Fruit fly (Drosophila melanogaster) whole organism, embryonic: ENCODE measurements around the gene CG10492.

Experiments used
- Atf3 ChIP-seq: fragments of 200-800 bp; sonication (Bioruptor generic); optimal IDR thresholded peaks from 3 replicates; lab custom pipeline; 2016; ENCODE audit warnings: missing biosample characterization, missing genetic modification characterization
- Atf6 ChIP-seq: fragments of 200-800 bp; sonication (Bioruptor generic); IDR thresholded peaks from 2 replicates; pipeline ENCODE4 v1.3.6; 2022; ENCODE audit warnings: missing biosample characterization, missing genetic modification characterization
- B-H2 ChIP-seq: fragments of 200-800 bp; sonication (Bioruptor generic); optimal IDR thresholded peaks from 2 replicates; lab custom pipeline; 2018; ENCODE audit warnings: missing biosample characterization, mild to moderate bottlenecking, missing genetic modification characterization
- BtbVII ChIP-seq: fragments of 200-800 bp; sonication (Bioruptor generic); optimal IDR thresholded peaks from 3 replicates; lab custom pipeline; 2017; ENCODE audit warnings: missing biosample characterization, mild to moderate bottlenecking, missing genetic modification characterization
- CG11093 ChIP-seq: fragments of 200-800 bp; sonication (Bioruptor generic); IDR thresholded peaks from 3 replicates; pipeline ENCODE4 v1.3.6; 2022; ENCODE audit warnings: missing biosample characterization, missing genetic modification characterization
- CG11504 ChIP-seq: fragments of 200-800 bp; sonication (Bioruptor generic); optimal IDR thresholded peaks from 3 replicates; lab custom pipeline; 2019; ENCODE audit warnings: missing biosample characterization, mild to moderate bottlenecking, missing genetic modification characterization, moderate library complexity
- CG12659 ChIP-seq: fragments of 200-800 bp; sonication (Bioruptor generic); optimal IDR thresholded peaks from 3 replicates; lab custom pipeline; 2017; ENCODE audit warnings: mild to moderate bottlenecking, missing biosample characterization, missing genetic modification reagents, missing genetic modification characterization
- CG13287 ChIP-seq: fragments of 200-800 bp; sonication (Bioruptor generic); IDR thresholded peaks from 2 replicates; pipeline ENCODE4 v1.3.6; 2022; ENCODE audit warnings: missing biosample characterization, missing genetic modification characterization; ENCODE audit not compliant: partially characterized antibody
- CG13296 ChIP-seq: fragments of 200-800 bp; sonication (Bioruptor generic); optimal IDR thresholded peaks from 3 replicates; lab custom pipeline; 2018; ENCODE audit warnings: missing biosample characterization, mild to moderate bottlenecking, missing genetic modification characterization
- CG13894 ChIP-seq: fragments of 200-800 bp; sonication (Bioruptor generic); optimal IDR thresholded peaks from 3 replicates; lab custom pipeline; 2018; ENCODE audit warnings: missing biosample characterization, mild to moderate bottlenecking, missing genetic modification characterization, moderate library complexity
- CG14710 ChIP-seq: fragments of 200-800 bp; sonication (Bioruptor generic); optimal IDR thresholded peaks from 3 replicates; lab custom pipeline; 2019; ENCODE audit warnings: missing biosample characterization, mild to moderate bottlenecking, missing genetic modification characterization, moderate library complexity
- CG15601 ChIP-seq: fragments of 200-800 bp; sonication (Bioruptor generic); optimal IDR thresholded peaks from 3 replicates; lab custom pipeline; 2019; ENCODE audit warnings: missing biosample characterization, mild to moderate bottlenecking, missing genetic modification characterization, moderate library complexity
- CG1647 ChIP-seq: fragments of 200-800 bp; sonication (Bioruptor generic); optimal IDR thresholded peaks from 3 replicates; lab custom pipeline; 2016; ENCODE audit warnings: missing biosample characterization, missing genetic modification characterization
- CG18619 ChIP-seq: fragments of 200-800 bp; sonication (Bioruptor generic); optimal IDR thresholded peaks from 3 replicates; lab custom pipeline; 2017; ENCODE audit warnings: missing biosample characterization, mild to moderate bottlenecking, missing genetic modification characterization
- CG2116 ChIP-seq: fragments of 200-800 bp; sonication (Bioruptor generic); optimal IDR thresholded peaks from 3 replicates; lab custom pipeline; 2018; ENCODE audit warnings: missing biosample characterization, mild to moderate bottlenecking, missing genetic modification characterization
- CG2120 ChIP-seq: fragments of 200-800 bp; sonication (Bioruptor generic); optimal IDR thresholded peaks from 3 replicates; lab custom pipeline; 2016; ENCODE audit warnings: missing biosample characterization, missing genetic modification characterization
- CG2129 ChIP-seq: fragments of 200-800 bp; sonication (Bioruptor generic); IDR thresholded peaks from 2 replicates; pipeline ENCODE4 v1.3.6; 2022; ENCODE audit warnings: missing biosample characterization, missing genetic modification characterization; ENCODE audit not compliant: partially characterized antibody
- CG30020 ChIP-seq: fragments of 200-800 bp; optimal IDR thresholded peaks from 2 replicates; lab custom pipeline; 2019; ENCODE audit warnings: missing biosample characterization, mild to moderate bottlenecking, missing genetic modification characterization, moderate library complexity
- CG33213 ChIP-seq: fragments of 200-800 bp; sonication (Bioruptor generic); optimal IDR thresholded peaks from 3 replicates; lab custom pipeline; 2016; ENCODE audit warnings: missing biosample characterization, missing genetic modification characterization
- CG4617 ChIP-seq: fragments of 200-800 bp; sonication (Bioruptor generic); optimal IDR thresholded peaks from 3 replicates; lab custom pipeline; 2016; ENCODE audit warnings: missing biosample characterization, missing genetic modification characterization, borderline replicate concordance
- CG6683 ChIP-seq: fragments of 200-800 bp; sonication (Bioruptor generic); optimal IDR thresholded peaks from 2 replicates; lab custom pipeline; 2017; ENCODE audit warnings: missing biosample characterization, mild to moderate bottlenecking, missing genetic modification characterization, missing genetic modification reagents
- CG6791 ChIP-seq: fragments of 200-800 bp; sonication (Bioruptor generic); IDR thresholded peaks from 3 replicates; pipeline ENCODE4 v1.3.6; 2022; ENCODE audit warnings: missing biosample characterization, missing genetic modification characterization; ENCODE audit not compliant: partially characterized antibody
- CG6854 ChIP-seq: fragments of 200-800 bp; sonication (Bioruptor generic); optimal IDR thresholded peaks from 3 replicates; lab custom pipeline; 2017; ENCODE audit warnings: missing biosample characterization, mild to moderate bottlenecking, missing genetic modification characterization
- CG7556 ChIP-seq: fragments of 200-800 bp; sonication (Bioruptor generic); optimal IDR thresholded peaks from 2 replicates; lab custom pipeline; 2017; ENCODE audit warnings: missing biosample characterization, mild to moderate bottlenecking, missing genetic modification characterization
- CG8765 ChIP-seq: fragments of 200-800 bp; sonication (Bioruptor generic); IDR thresholded peaks from 2 replicates; pipeline ENCODE4 v1.3.6; 2022; ENCODE audit warnings: missing biosample characterization, missing genetic modification characterization
- Dip2 ChIP-seq: fragments of 200-800 bp; sonication (Bioruptor generic); IDR thresholded peaks from 2 replicates; pipeline ENCODE4 v1.3.6; 2022; ENCODE audit warnings: missing biosample characterization, missing genetic modification characterization
- Doc2 ChIP-seq: fragments of 200-800 bp; sonication (Bioruptor generic); IDR thresholded peaks from 2 replicates; pipeline ENCODE4 v1.3.6; 2022; ENCODE audit warnings: missing biosample characterization, missing genetic modification characterization
- Elba2 ChIP-seq: fragments of 200-800 bp; sonication (Bioruptor generic); optimal IDR thresholded peaks from 3 replicates; lab custom pipeline; 2016; ENCODE audit warnings: missing biosample characterization, missing genetic modification characterization
- Ets65A ChIP-seq: fragments of 200-800 bp; sonication (Bioruptor generic); peaks from one replicate; lab custom pipeline; 2016; ENCODE audit warnings: missing biosample characterization, missing genetic modification characterization
- Hey ChIP-seq: fragments of 200-800 bp; sonication (Bioruptor generic); optimal IDR thresholded peaks from 3 replicates; lab custom pipeline; 2018; ENCODE audit warnings: missing biosample characterization, mild to moderate bottlenecking, missing genetic modification characterization
- Pdp1 ChIP-seq, 2 experiments: fragments of 200-800 bp; sonication (Bioruptor generic); optimal IDR thresholded peaks; 3 replicates each; lab custom pipeline; 2016; ENCODE audit warnings: missing biosample characterization in 2 of 2, missing genetic modification characterization in 2 of 2, mild to moderate bottlenecking in 1 of 2, moderate library complexity in 1 of 2
- Ptx1 ChIP-seq: fragments of 200-800 bp; sonication (Bioruptor generic); IDR thresholded peaks from 2 replicates; pipeline ENCODE4 v1.3.6; 2022; ENCODE audit warnings: missing biosample characterization, missing genetic modification characterization
- Sry-δ ChIP-seq: fragments of 200-800 bp; sonication (Bioruptor generic); optimal IDR thresholded peaks from 2 replicates; lab custom pipeline; 2016; ENCODE audit warnings: missing biosample characterization, missing genetic modification characterization
- Tbp ChIP-seq: fragments of >200 bp; optimal IDR thresholded peaks from 2 replicates; lab custom pipeline; 2018; ENCODE audit warnings: missing biosample characterization, missing genetic modification characterization
- bab2 ChIP-seq: fragments of 200-800 bp; sonication (Bioruptor generic); optimal IDR thresholded peaks from 2 replicates; lab custom pipeline; 2016; ENCODE audit warnings: missing biosample characterization, missing genetic modification characterization
- bigmax ChIP-seq: fragments of 200-800 bp; sonication (Bioruptor generic); optimal IDR thresholded peaks from 2 replicates; lab custom pipeline; 2018; ENCODE audit warnings: missing biosample characterization, mild to moderate bottlenecking, missing genetic modification characterization
- ci ChIP-seq: fragments of 200-800 bp; sonication (Bioruptor generic); IDR thresholded peaks from 3 replicates; pipeline ENCODE4 v1.3.6; 2022; ENCODE audit warnings: missing biosample characterization, missing genetic modification characterization
- fru ChIP-seq: fragments of >200 bp; optimal IDR thresholded peaks from 2 replicates; lab custom pipeline; 2017
- gfzf ChIP-seq: fragments of 200-800 bp; sonication (Bioruptor generic); optimal IDR thresholded peaks from 2 replicates; lab custom pipeline; 2016; ENCODE audit warnings: missing biosample characterization, mild to moderate bottlenecking, missing genetic modification characterization, moderate library complexity
- gro ChIP-seq: fragments of 200-800 bp; sonication (Bioruptor generic); optimal IDR thresholded peaks from 2 replicates; lab custom pipeline; 2016; ENCODE audit warnings: missing biosample characterization, missing genetic modification characterization
- her ChIP-seq: fragments of 200-800 bp; sonication (Bioruptor generic); optimal IDR thresholded peaks from 2 replicates; lab custom pipeline; 2016; ENCODE audit warnings: missing biosample characterization, missing genetic modification characterization
- inv ChIP-seq: fragments of 200-800 bp; sonication (Bioruptor generic); IDR thresholded peaks from 2 replicates; pipeline ENCODE4 v1.3.6; 2022; ENCODE audit warnings: missing biosample characterization, missing genetic modification characterization; ENCODE audit not compliant: partially characterized antibody
- mam ChIP-seq: fragments of 200-800 bp; sonication (Bioruptor generic); optimal IDR thresholded peaks from 3 replicates; lab custom pipeline; 2016; ENCODE audit warnings: missing biosample characterization, missing genetic modification characterization
- pan ChIP-seq, 4 experiments: fragments of >200 bp in 3 of 4; fragments of 200-800 bp in 1 of 4; sonication (Bioruptor generic) in 1 of 4; optimal IDR thresholded peaks in 3 of 4; IDR thresholded peaks in 1 of 4; 2 replicates each; pipeline versions ENCODE4 v1.3.6 to Lab custom; 2017 to 2022; ENCODE audit warnings: missing biosample characterization in 2 of 4, missing genetic modification characterization in 2 of 4, mixed read lengths in 1 of 4
- psq ChIP-seq: fragments of 200-800 bp; sonication (Bioruptor generic); optimal IDR thresholded peaks from 2 replicates; lab custom pipeline; 2017; ENCODE audit warnings: missing biosample characterization, missing genetic modification characterization
- pum ChIP-seq: fragments of 200-800 bp; sonication (Bioruptor generic); optimal IDR thresholded peaks from 2 replicates; lab custom pipeline; 2016; ENCODE audit warnings: missing biosample characterization, missing genetic modification characterization
- sens ChIP-seq: fragments of 200-800 bp; sonication (Bioruptor generic); peaks from one replicate; lab custom pipeline; 2016; ENCODE audit warnings: missing biosample characterization, missing genetic modification characterization
- tgo ChIP-seq: fragments of 200-800 bp; sonication (Bioruptor generic); IDR thresholded peaks from 3 replicates; pipeline ENCODE4 v1.3.6; 2022; ENCODE audit warnings: missing biosample characterization, missing genetic modification characterization
- toy ChIP-seq: fragments of 200-800 bp; sonication (Bioruptor generic); IDR thresholded peaks from 2 replicates; pipeline ENCODE4 v1.3.6; 2022; ENCODE audit warnings: missing biosample characterization, missing genetic modification characterization
- zen2 ChIP-seq: fragments of 200-800 bp; sonication (Bioruptor generic); IDR thresholded peaks from 3 replicates; pipeline ENCODE4 v1.3.6; 2022; ENCODE audit warnings: missing biosample characterization, missing genetic modification characterization; ENCODE audit not compliant: partially characterized antibody

The CG10492 gene

dm6 chr2L:19034213-19034929 lies 19.5 kb upstream of the CG10492 start, which contains the start of the genes mib2 and CG31800 (continued):
- no peak for TF ChIP-seq Elba2 (GFP tag; lab: Kevin White, UChicago)
- TF ChIP-seq CG15601 (tag; lab: Kevin White, UChicago): no peak
- peak; percentile 22 for TF ChIP-seq gfzf (GFP tag; lab: Kevin White, UChicago)
- no peak for TF ChIP-seq bigmax (GFP tag; lab: Kevin White, UChicago)
- peak; percentile 40 for TF ChIP-seq CG12659 (GFP tag; lab: Kevin White, UChicago)
- TF ChIP-seq Tbp (GFP tag; lab: Kevin White, UChicago): no peak
- TF ChIP-seq CG13287: peak; percentile 78
- no peak for TF ChIP-seq mam
- peak; percentile 81; the same call in 2 of the 3 replicates for TF ChIP-seq zen2 (GFP tag; lab: Robert Waterston, UW)
- TF ChIP-seq CG18619 (GFP tag; lab: Kevin White, UChicago): no peak
- peak; percentile 93 for TF ChIP-seq Sry-δ
- no peak for TF ChIP-seq pan (optimal IDR thresholded peaks at IDR 0.05; lab: Kevin White, UChicago)
- TF ChIP-seq pan (GFP tag; optimal IDR thresholded peaks at IDR 0.05 in 1 of 2, IDR thresholded peaks at IDR 0.05 in 1 of 2): no peak
- TF ChIP-seq Dip2: no peak
- peak; percentile 90 for TF ChIP-seq CG4617 (GFP tag; lab: Kevin White, UChicago)
- peak; percentile 74 for TF ChIP-seq CG2129 (GFP tag; lab: Robert Waterston, UW)
- TF ChIP-seq CG6683 (GFP tag; lab: Kevin White, UChicago): no peak
- peak; percentile 1 for TF ChIP-seq CG13894 (tag; lab: Kevin White, UChicago)
- no peak for TF ChIP-seq her (GFP tag; lab: Kevin White, UChicago)
- no peak for TF ChIP-seq Atf6 (GFP tag; lab: Robert Waterston, UW)
- no peak for TF ChIP-seq bab2
- peak; percentile 75 for TF ChIP-seq inv (GFP tag; lab: Robert Waterston, UW)
- TF ChIP-seq tgo (GFP tag; lab: Robert Waterston, UW): no peak
- no peak for TF ChIP-seq CG33213 (GFP tag; lab: Kevin White, UChicago)
- no peak for TF ChIP-seq CG13296 (GFP tag; lab: Kevin White, UChicago)
- TF ChIP-seq CG8765 (GFP tag; lab: Robert Waterston, UW): no peak
- TF ChIP-seq sens (GFP tag; lab: Kevin White, UChicago): peak; percentile 55
- peak; percentile 20 for TF ChIP-seq gro (GFP tag; lab: Kevin White, UChicago)
- TF ChIP-seq CG30020 (tag; lab: Kevin White, UChicago): peak; percentile 39
- peak; percentile 42 for TF ChIP-seq CG2120 (GFP tag; lab: Kevin White, UChicago)
- TF ChIP-seq CG11093 (GFP tag; lab: Robert Waterston, UW): no peak
- peak; percentile 48 for TF ChIP-seq Ets65A
- TF ChIP-seq B-H2 (GFP tag; lab: Kevin White, UChicago): no peak
- TF ChIP-seq CG1647 (GFP tag; lab: Kevin White, UChicago): no peak
- peak; percentile 23 for TF ChIP-seq CG11504 (tag; lab: Kevin White, UChicago)
- no peak for TF ChIP-seq ci (GFP tag; lab: Robert Waterston, UW)
- no peak for TF ChIP-seq pum (GFP tag; lab: Kevin White, UChicago)
- TF ChIP-seq Hey (tag; lab: Kevin White, UChicago): no peak
- no peak for TF ChIP-seq psq (GFP tag; lab: Kevin White, UChicago)
- no peak for TF ChIP-seq Ptx1
- no peak for TF ChIP-seq Doc2 (GFP tag; lab: Robert Waterston, UW)
- TF ChIP-seq CG7556 (GFP tag; lab: Kevin White, UChicago): no peak
- no peak for TF ChIP-seq Atf3 (GFP tag; lab: Kevin White, UChicago)
- TF ChIP-seq fru (lab: Kevin White, UChicago): no peak
- peak; percentile 85 for TF ChIP-seq CG6791 (GFP tag; lab: Robert Waterston, UW)
- TF ChIP-seq CG2116 (GFP tag; lab: Kevin White, UChicago): peak; percentile 73
- TF ChIP-seq BtbVII (GFP tag; lab: Kevin White, UChicago): no peak
- TF ChIP-seq Pdp1 (GFP tag; optimal IDR thresholded peaks at IDR 0.05; lab: Kevin White, UChicago): peak in 1 of 2 experiments; percentile 77
- TF ChIP-seq toy (GFP tag; lab: Robert Waterston, UW): no peak
- TF ChIP-seq CG14710 (tag; lab: Kevin White, UChicago): peak; percentile 27
- no peak for TF ChIP-seq CG6854 (GFP tag; lab: Kevin White, UChicago)
